Worm (Caenorhabditis elegans) whole organism, L3 larva: ENCODE results near the gene T07D4.2.

Experiments used
- R02D3.7 ChIP-seq: fragments of 150-350 bp; optimal IDR thresholded peaks from 2 replicates; lab custom pipeline; 2014; ENCODE audit warnings: missing biosample characterization, missing genetic modification characterization
- ZK546.5 ChIP-seq: sonication (generic microtip); optimal IDR thresholded peaks from 2 replicates; lab custom pipeline; 2017; ENCODE audit warnings: missing biosample characterization, missing genetic modification characterization
- aly-2 ChIP-seq: fragments of 150-350 bp; optimal IDR thresholded peaks from 2 replicates; lab custom pipeline; 2014; ENCODE audit warnings: missing biosample characterization, missing genetic modification characterization
- ceh-28 ChIP-seq: fragments of 150-350 bp; optimal IDR thresholded peaks from 2 replicates; lab custom pipeline; 2014; ENCODE audit warnings: missing biosample characterization, missing genetic modification reagents, missing genetic modification characterization
- ceh-82 ChIP-seq: fragments of 150-350 bp; optimal IDR thresholded peaks from 2 replicates; lab custom pipeline; 2014; ENCODE audit warnings: missing biosample characterization, missing genetic modification characterization
- ceh-9 ChIP-seq: sonication (generic microtip); optimal IDR thresholded peaks from 2 replicates; lab custom pipeline; 2018; ENCODE audit warnings: missing biosample characterization, missing genetic modification characterization
- egl-5 ChIP-seq: fragments of 150-350 bp; optimal IDR thresholded peaks from 2 replicates; lab custom pipeline; 2017; ENCODE audit warnings: missing biosample characterization, missing genetic modification reagents, missing genetic modification characterization, inconsistent platforms
- elt-3 ChIP-seq, 3 experiments: fragments of 150-350 bp in 1 of 3; sonication (generic microtip) in 2 of 3; optimal IDR thresholded peaks; 2 replicates in 2 of 3; 4 replicates in 1 of 3; lab custom pipeline; 2014 to 2017; ENCODE audit warnings: missing biosample characterization in 3 of 3, missing genetic modification characterization in 3 of 3
- eor-1 ChIP-seq, 2 experiments: fragments of 150-350 bp; optimal IDR thresholded peaks; 2 replicates each; lab custom pipeline; 2014 to 2018; ENCODE audit warnings: missing biosample characterization in 2 of 2, missing genetic modification characterization in 2 of 2
- fkh-10 ChIP-seq: sonication (generic microtip); optimal IDR thresholded peaks from 2 replicates; lab custom pipeline; 2017; ENCODE audit warnings: missing biosample characterization, missing genetic modification reagents, missing genetic modification characterization
- fkh-2 ChIP-seq: fragments of 150-350 bp; optimal IDR thresholded peaks from 2 replicates; lab custom pipeline; 2014; ENCODE audit warnings: missing biosample characterization, missing genetic modification reagents, missing genetic modification characterization
- hmg-11 ChIP-seq: sonication (generic microtip); optimal IDR thresholded peaks from 2 replicates; lab custom pipeline; 2016; ENCODE audit warnings: missing genetic modification characterization, missing compliant biosample characterization
- jun-1 ChIP-seq: fragments of 150-350 bp; optimal IDR thresholded peaks from 2 replicates; lab custom pipeline; 2014; ENCODE audit warnings: missing biosample characterization, missing genetic modification reagents, missing genetic modification characterization
- lin-15B ChIP-seq: fragments of 150-350 bp; optimal IDR thresholded peaks from 2 replicates; lab custom pipeline; 2014; ENCODE audit warnings: missing biosample characterization, missing genetic modification characterization
- lin-39 ChIP-seq: fragments of 150-350 bp; optimal IDR thresholded peaks from 2 replicates; lab custom pipeline; 2018; ENCODE audit warnings: missing biosample characterization, missing genetic modification reagents, missing genetic modification characterization
- mdl-1 ChIP-seq: fragments of 150-350 bp; optimal IDR thresholded peaks from 2 replicates; lab custom pipeline; 2014; ENCODE audit warnings: missing biosample characterization, missing genetic modification characterization
- mml-1 ChIP-seq: fragments of 150-350 bp; sonication (generic microtip); optimal IDR thresholded peaks from 3 replicates; lab custom pipeline; 2014; ENCODE audit warnings: missing biosample characterization, missing genetic modification characterization
- nhr-11 ChIP-seq: fragments of 150-350 bp; optimal IDR thresholded peaks from 2 replicates; lab custom pipeline; 2014; ENCODE audit warnings: missing biosample characterization, missing genetic modification characterization
- nhr-12 ChIP-seq: fragments of 150-350 bp; optimal IDR thresholded peaks from 2 replicates; lab custom pipeline; 2014; ENCODE audit warnings: missing biosample characterization, missing genetic modification characterization
- nhr-237 ChIP-seq: fragments of 150-350 bp; optimal IDR thresholded peaks from 2 replicates; lab custom pipeline; 2014; ENCODE audit warnings: missing biosample characterization, missing genetic modification characterization
- nhr-25 ChIP-seq: sonication (generic microtip); optimal IDR thresholded peaks from 2 replicates; lab custom pipeline; 2017; ENCODE audit warnings: missing biosample characterization, missing genetic modification characterization
- nhr-28 ChIP-seq: fragments of 150-350 bp; optimal IDR thresholded peaks from 2 replicates; lab custom pipeline; 2014; ENCODE audit warnings: missing biosample characterization, missing genetic modification characterization
- nhr-43 ChIP-seq: sonication (generic microtip); optimal IDR thresholded peaks from 2 replicates; lab custom pipeline; 2016; ENCODE audit warnings: mild to moderate bottlenecking, missing genetic modification characterization, missing compliant biosample characterization; ENCODE audit not compliant: poor library complexity, severe bottlenecking
- nhr-76 ChIP-seq: fragments of 150-350 bp; sonication (generic microtip); optimal IDR thresholded peaks from 5 replicates; lab custom pipeline; 2014; ENCODE audit warnings: missing biosample characterization, missing genetic modification characterization
- nhr-77 ChIP-seq: fragments of 150-350 bp; optimal IDR thresholded peaks from 2 replicates; lab custom pipeline; 2014; ENCODE audit warnings: missing biosample characterization, missing genetic modification characterization
- pha-4 ChIP-seq: fragments of 150-350 bp; optimal IDR thresholded peaks from 2 replicates; lab custom pipeline; 2014; ENCODE audit warnings: missing biosample characterization, missing genetic modification reagents, missing genetic modification characterization
- pqm-1 ChIP-seq: fragments of 150-350 bp; optimal IDR thresholded peaks from 2 replicates; lab custom pipeline; 2017; ENCODE audit warnings: missing biosample characterization, missing genetic modification characterization, inconsistent platforms
- skn-1 ChIP-seq: fragments of 150-350 bp; optimal IDR thresholded peaks from 2 replicates; lab custom pipeline; 2014; ENCODE audit warnings: missing biosample characterization, missing genetic modification characterization
- tbx-2 ChIP-seq: sonication (generic microtip); optimal IDR thresholded peaks from 2 replicates; lab custom pipeline; 2016; ENCODE audit warnings: mild to moderate bottlenecking, missing genetic modification characterization, missing compliant biosample characterization
- unc-39 ChIP-seq: sonication (generic microtip); optimal IDR thresholded peaks from 4 replicates; lab custom pipeline; 2017; ENCODE audit warnings: missing biosample characterization, missing genetic modification characterization
- unc-62 ChIP-seq: fragments of 150-350 bp; sonication (generic microtip); optimal IDR thresholded peaks from 4 replicates; lab custom pipeline; 2014; ENCODE audit warnings: missing biosample characterization, missing genetic modification reagents, missing genetic modification characterization
- zag-1 ChIP-seq: fragments of 150-350 bp; optimal IDR thresholded peaks from 2 replicates; lab custom pipeline; 2014; ENCODE audit warnings: missing biosample characterization, missing genetic modification characterization
- ztf-4 ChIP-seq: fragments of 150-350 bp; optimal IDR thresholded peaks from 2 replicates; lab custom pipeline; 2014; ENCODE audit warnings: missing biosample characterization, missing genetic modification characterization

The T07D4.2 gene

ce11 chrII:8845298-8845697 is 28.4 kb downstream of the T07D4.2 start, which contains the start of gene agxt-1:
Gene agxt-1, plus strand, starts transcription at chrII:8845598.
- TF ChIP-seq jun-1 = no peak
- TF ChIP-seq aly-2 (tag; lab: Kevin White, UChicago) = no peak
- TF ChIP-seq ceh-82 (tag; lab: Kevin White, UChicago) = no peak
- no peak for TF ChIP-seq nhr-237 (tag; lab: Kevin White, UChicago)
- no peak for TF ChIP-seq lin-15B
- TF ChIP-seq ceh-28 = no peak
- no peak for TF ChIP-seq unc-39 (tag; lab: Kevin White, UChicago)
- no peak for TF ChIP-seq unc-62
- TF ChIP-seq mml-1 (tag; lab: Kevin White, UChicago) = no peak
- no peak for TF ChIP-seq nhr-76 (tag; lab: Kevin White, UChicago)
- no peak for TF ChIP-seq eor-1 (tag; optimal IDR thresholded peaks at IDR 0.05; lab: Kevin White, UChicago)
- no peak for TF ChIP-seq ztf-4 (tag; lab: Kevin White, UChicago)
- no peak for TF ChIP-seq ZK546.5

DNA sequence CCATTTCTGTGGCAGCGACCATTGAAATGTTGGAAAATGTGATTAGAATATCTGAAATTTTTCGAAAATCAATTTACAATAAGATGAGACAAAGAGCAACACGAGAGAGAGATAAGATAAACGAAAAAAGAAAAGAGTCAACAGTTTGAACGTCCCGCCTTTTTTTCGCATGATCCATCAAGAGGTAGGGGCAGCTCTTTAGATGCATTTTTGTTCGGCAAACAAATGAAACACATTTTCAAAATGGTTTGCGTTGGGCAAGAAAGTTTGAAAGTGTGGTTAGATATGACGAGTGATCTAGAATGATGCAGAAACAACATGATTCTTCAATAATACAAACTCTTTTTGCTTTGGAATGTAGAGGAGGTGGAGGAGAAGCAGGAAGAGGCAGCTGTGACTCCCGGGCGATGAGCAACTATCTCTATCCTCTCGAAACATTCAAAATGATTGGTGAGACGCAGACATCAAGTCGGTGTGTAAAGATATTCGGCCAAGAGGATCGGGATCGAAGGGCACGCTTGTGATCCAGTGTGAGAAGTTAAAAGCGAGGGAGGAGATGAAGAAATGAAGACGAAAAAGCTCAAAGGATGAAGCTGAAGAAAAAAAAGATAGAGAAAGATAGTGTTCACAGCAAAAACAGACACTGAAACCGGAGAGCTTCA is 29.1 kb downstream of the T07D4.2 start, which contains the start of gene F46C5.6:
Gene F46C5.6 (minus strand): TSS at position 51 of the 662 bp plus-strand sequence.
- TF ChIP-seq egl-5 = peak; percentile 3
- no peak for TF ChIP-seq nhr-12 (tag; lab: Kevin White, UChicago)
- TF ChIP-seq nhr-28 = no peak

- TF ChIP-seq R02D3.7 (tag; lab: Kevin White, UChicago) (no peak), ceh-9 (tag; lab: Kevin White, UChicago) (no peak), eor-1 (tag; optimal IDR thresholded peaks at IDR 0.05; lab: Kevin White, UChicago) (no peak), pqm-1 (tag; lab: Kevin White, UChicago) (no peak), lin-39 (tag; lab: Kevin White, UChicago) (no peak), mdl-1 (no peak), ztf-4 (tag; lab: Kevin White, UChicago) (no peak), jun-1 (no peak), zag-1 (tag; lab: Kevin White, UChicago) (no peak), nhr-76 (tag; lab: Kevin White, UChicago) (no peak), lin-15B (no peak), tbx-2 (tag; lab: Kevin White, UChicago) (no peak), nhr-11 (tag; lab: Kevin White, UChicago) (no peak), nhr-43 (no peak)
These were observed 34.7 kb downstream of the T07D4.2 start, which contains the start of gene F46C5.7 for ce11 chrII:8839025-8839424. Gene F46C5.7, plus strand, starts transcription at chrII:8839325.

ce11 chrII:8835857-8836256 is 37.9 kb downstream of the T07D4.2 start, which contains the start of gene F46C5.4:
Gene F46C5.4, plus strand, starts transcription at chrII:8836078.
- peak; percentile 69 for TF ChIP-seq fkh-10 (GFP tag; lab: Kevin White, UChicago)
- no peak for TF ChIP-seq tbx-2 (tag; lab: Kevin White, UChicago)

DNA sequence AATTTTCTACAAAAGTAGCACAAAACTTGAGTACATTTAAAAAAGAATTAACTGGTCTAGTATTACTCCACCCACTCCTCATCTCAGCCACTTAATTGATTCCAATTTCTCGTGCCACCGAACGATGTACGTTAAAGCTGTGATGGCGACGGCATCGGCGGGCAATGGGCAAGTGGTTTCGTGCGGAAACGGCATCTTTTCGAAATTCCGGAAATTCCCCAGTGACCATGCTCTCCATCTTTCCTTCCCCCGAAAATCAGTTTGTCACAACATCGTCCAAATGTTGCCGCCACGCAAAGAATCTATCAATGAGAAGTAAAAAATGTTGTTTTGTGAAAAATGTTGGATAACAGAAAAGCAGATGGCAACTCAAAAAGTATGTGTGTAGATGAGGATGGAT is 40.8 kb downstream of the T07D4.2 start:
- peak; percentile 16 for TF ChIP-seq lin-39 (tag; lab: Kevin White, UChicago)
- no peak for TF ChIP-seq unc-62

DNA sequence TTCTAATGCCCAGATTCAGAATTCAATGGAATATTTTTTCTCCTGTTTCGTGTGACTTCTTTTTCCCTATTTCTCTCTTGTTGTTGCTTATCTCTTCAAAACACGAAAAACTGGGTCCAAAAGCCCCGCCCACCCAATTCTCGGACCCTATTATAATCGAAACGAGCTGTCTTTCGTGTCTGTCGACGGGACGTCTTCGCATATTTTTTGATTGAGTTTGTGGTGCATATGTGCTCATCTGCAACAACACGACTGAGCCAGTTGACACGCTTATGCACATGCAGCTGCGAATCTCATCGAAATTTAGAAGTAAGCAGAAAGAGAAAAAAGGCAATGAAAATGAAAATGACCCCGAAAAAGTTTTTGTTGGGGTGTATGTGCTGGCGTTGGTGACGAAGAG is 42.8 kb downstream of the T07D4.2 start:
- no peak for TF ChIP-seq nhr-43
- no peak for TF ChIP-seq ztf-4 (tag; lab: Kevin White, UChicago)
- no peak for TF ChIP-seq pha-4
- TF ChIP-seq ceh-28 = no peak
- TF ChIP-seq elt-3 (tag; optimal IDR thresholded peaks at IDR 0.05; lab: Kevin White, UChicago) = no peak
- no peak for TF ChIP-seq pqm-1 (tag; lab: Kevin White, UChicago)
- TF ChIP-seq mml-1 (tag; lab: Kevin White, UChicago) = no peak
- TF ChIP-seq nhr-77 (tag; lab: Kevin White, UChicago) = no peak
- TF ChIP-seq unc-62 = no peak
- TF ChIP-seq hmg-11 (tag; lab: Kevin White, UChicago) = no peak
- TF ChIP-seq skn-1 (tag; lab: Kevin White, UChicago) = no peak
- TF ChIP-seq ceh-82 (tag; lab: Kevin White, UChicago) = no peak
- no peak for TF ChIP-seq jun-1
- no peak for TF ChIP-seq nhr-28
- TF ChIP-seq nhr-76 (tag; lab: Kevin White, UChicago) = no peak
- no peak for TF ChIP-seq fkh-2 (tag; lab: Kevin White, UChicago)
- TF ChIP-seq nhr-12 (tag; lab: Kevin White, UChicago) = no peak
- TF ChIP-seq mdl-1 = no peak
- TF ChIP-seq zag-1 (tag; lab: Kevin White, UChicago) = no peak
- TF ChIP-seq nhr-25 (tag; lab: Kevin White, UChicago) = no peak
